Worm (Caenorhabditis elegans): ENCODE measurements around the gene asp-6.

DNA sequence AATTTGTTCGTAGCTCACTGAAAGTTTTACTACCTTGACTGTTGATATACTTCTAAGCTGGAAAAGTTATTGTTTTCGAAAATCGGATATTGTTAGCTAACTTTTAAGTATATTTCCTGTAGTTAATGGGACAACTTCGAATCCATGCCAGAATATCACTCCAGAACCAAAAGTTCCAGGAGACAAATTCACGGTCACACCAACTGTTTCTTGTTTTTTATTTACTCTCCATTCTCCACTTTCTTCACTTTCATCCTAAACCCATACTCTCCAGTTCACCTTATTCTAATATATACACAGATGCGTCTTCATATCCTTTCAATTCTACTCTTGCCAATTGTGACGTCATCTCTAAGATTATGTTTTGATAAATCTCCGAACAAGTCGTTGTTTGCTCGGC is 9.7 kb downstream of the asp-6 start, which contains the start of gene C16D9.1:
- TF ChIP-seq nhr-85 (tag) (no peak), nhr-76 (tag; optimal IDR thresholded peaks at IDR 0.05) (no peak), sptf-1 (tag; optimal IDR thresholded peaks at IDR 0.05) (no peak), grh-1 (GFP tag; IDR thresholded peaks at IDR 0.05) (no peak), zag-1 (tag; optimal IDR thresholded peaks at IDR 0.05) (no peak), unc-62 (GFP tag; optimal IDR thresholded peaks at IDR 0.05) (no peak), efl-1 (optimal IDR thresholded peaks at IDR 0.05) (no peak), efl-1 (GFP tag; optimal IDR thresholded peaks at IDR 0.05 in 1 of 2) (no peak), nhr-12 (tag; optimal IDR thresholded peaks at IDR 0.05) (no peak), tbx-2 (tag; optimal IDR thresholded peaks at IDR 0.05) (no peak), C34B4.2 (tag; optimal IDR thresholded peaks at IDR 0.05) (no peak), nhr-28 (tag; optimal IDR thresholded peaks at IDR 0.05) (no peak), pqm-1 (tag; optimal IDR thresholded peaks at IDR 0.05) (no peak)

All from whole organism, L1 larva.